Fruit fly (Drosophila melanogaster): ENCODE measurements around the gene Fit1.

Fit1 gene

DNA sequence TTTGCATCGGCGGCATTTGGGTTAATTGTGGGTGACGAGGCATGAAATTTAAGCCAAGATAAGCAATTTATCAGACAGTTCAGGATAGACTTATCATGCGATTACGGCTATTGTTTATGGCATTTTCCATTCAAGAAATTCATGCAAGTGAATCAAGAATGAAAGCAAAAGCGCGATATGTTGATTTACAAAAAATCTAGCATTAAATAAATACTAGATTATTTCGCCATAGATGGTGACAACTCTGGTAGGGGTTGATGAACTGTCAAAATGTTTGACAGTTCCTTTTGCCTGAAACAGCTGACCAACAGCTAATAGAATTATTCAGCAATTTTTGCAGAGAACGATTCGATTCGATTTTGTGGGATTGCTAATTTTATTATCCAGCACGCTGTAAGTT lies 34.3 kb upstream of the Fit1 start, which contains the start of gene CG32259:
TSS of gene CG32259 (plus strand) at position 301 of the 400 bp plus-strand sequence.
- TF ChIP-seq CG14711 (tag; optimal IDR thresholded peaks at IDR 0.05) (peak; percentile 42), CG33017 (tag; optimal IDR thresholded peaks at IDR 0.05) (no peak), cnc (optimal IDR thresholded peaks at IDR 0.05) (no peak), Crg-1 (GFP tag; optimal IDR thresholded peaks at IDR 0.05) (no peak), CG1620 (GFP tag; optimal IDR thresholded peaks at IDR 0.05) (no peak), toe (GFP tag; optimal IDR thresholded peaks at IDR 0.05) (no peak), tj (GFP tag; optimal IDR thresholded peaks at IDR 0.05) (peak; percentile 83), Clk (GFP tag; optimal IDR thresholded peaks at IDR 0.05) (no peak), bab1 (GFP tag; optimal IDR thresholded peaks at IDR 0.05) (no peak), CG12768 (GFP tag; optimal IDR thresholded peaks at IDR 0.05) (no peak), Hr96 (GFP tag; optimal IDR thresholded peaks at IDR 0.05) (no peak), kay (GFP tag; ENCODE audit: borderline replicate concordance) (peak; percentile 33)

DNA sequence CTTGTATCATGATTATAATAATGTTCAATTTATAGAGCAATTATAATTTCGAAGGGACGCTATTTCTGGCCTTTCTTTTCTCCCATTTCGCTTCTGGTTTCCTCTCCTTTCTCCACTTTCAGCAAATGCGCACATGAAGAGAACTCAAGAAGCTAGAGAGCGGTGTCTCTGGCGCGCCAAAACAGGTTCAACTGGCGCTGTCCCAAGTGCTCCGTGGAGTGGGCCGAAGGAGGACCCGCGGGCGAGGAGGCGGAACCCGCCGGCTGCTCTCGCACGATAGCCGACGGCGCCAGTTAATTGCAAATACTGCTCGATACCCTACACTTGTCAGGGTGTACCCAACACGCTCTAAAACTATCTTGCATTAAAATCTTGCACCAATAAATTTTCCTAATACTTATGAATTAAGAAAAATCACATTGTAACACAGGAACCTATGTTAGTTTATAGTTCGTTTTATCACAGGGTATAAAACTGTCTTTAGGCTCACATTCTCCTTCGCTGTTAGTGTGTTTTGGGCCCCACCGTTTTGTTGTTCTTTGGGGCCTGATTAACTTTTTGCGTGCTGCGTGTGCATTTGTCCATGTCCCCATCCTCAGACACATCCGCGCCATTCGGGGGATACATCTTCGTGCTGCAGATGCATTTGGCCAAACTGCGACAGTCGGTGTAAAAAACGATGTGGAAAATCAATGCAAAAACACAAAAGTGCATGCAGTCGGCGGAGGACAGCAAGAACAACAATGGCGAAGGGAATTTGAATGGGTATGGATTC lies 33.0 kb upstream of the Fit1 start:
- TF ChIP-seq tj (GFP tag; optimal IDR thresholded peaks at IDR 0.05) (peak; percentile 17), toe (GFP tag; optimal IDR thresholded peaks at IDR 0.05) (no peak), bab1 (GFP tag; optimal IDR thresholded peaks at IDR 0.05) (peak; percentile 47), CG7045 (GFP tag; optimal IDR thresholded peaks at IDR 0.05) (no peak), CG1620 (GFP tag; optimal IDR thresholded peaks at IDR 0.05) (no peak), kay (GFP tag; ENCODE audit: borderline replicate concordance) (peak; percentile 26), CG33017 (tag; optimal IDR thresholded peaks at IDR 0.05) (peak; percentile 81), Crg-1 (GFP tag; optimal IDR thresholded peaks at IDR 0.05) (no peak), cic (GFP tag; optimal IDR thresholded peaks at IDR 0.05) (peak; percentile 1), pad (GFP tag; optimal IDR thresholded peaks at IDR 0.05) (no peak), Mnt (GFP tag; optimal IDR thresholded peaks at IDR 0.05) (no peak), cnc (optimal IDR thresholded peaks at IDR 0.05) (no peak), Clk (GFP tag; optimal IDR thresholded peaks at IDR 0.05) (no peak), CG7101 (tag; optimal IDR thresholded peaks at IDR 0.05) (peak; percentile 82), Hr96 (GFP tag; optimal IDR thresholded peaks at IDR 0.05) (peak; percentile 19), CG14711 (tag; optimal IDR thresholded peaks at IDR 0.05) (peak; percentile 76), CG11617 (GFP tag; optimal IDR thresholded peaks at IDR 0.05) (no peak), CG5204 (GFP tag; optimal IDR thresholded peaks at IDR 0.05) (no peak), CG12768 (GFP tag; optimal IDR thresholded peaks at IDR 0.05) (peak; percentile 74), ovo (GFP tag; optimal IDR thresholded peaks at IDR 0.05) (no peak)

DNA sequence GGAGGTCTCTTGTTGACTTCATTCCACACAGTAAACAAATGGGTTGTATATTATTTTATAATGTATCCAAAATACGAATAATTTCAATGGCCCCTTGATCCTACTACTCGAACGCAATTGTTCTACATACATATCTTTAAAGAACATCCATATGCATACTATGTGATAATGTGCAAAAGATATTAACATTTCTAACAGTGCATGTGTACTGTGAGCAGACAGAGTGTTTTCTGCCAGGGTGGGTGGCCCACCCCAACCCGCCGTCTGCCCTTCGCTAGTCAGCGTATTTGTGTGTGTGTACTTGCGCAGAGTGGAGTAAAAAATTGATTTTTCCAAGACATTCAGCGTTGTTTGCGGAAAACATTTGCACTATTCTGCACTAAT lies 32.4 kb upstream of the Fit1 start:
- TF ChIP-seq CG11617 (GFP tag; optimal IDR thresholded peaks at IDR 0.05) (peak; percentile 10), CG33017 (tag; optimal IDR thresholded peaks at IDR 0.05) (peak; percentile 22), cic (GFP tag; optimal IDR thresholded peaks at IDR 0.05) (no peak), CG5204 (GFP tag; optimal IDR thresholded peaks at IDR 0.05) (peak; percentile 82), CG12768 (GFP tag; optimal IDR thresholded peaks at IDR 0.05) (peak; percentile 43), Crg-1 (GFP tag; optimal IDR thresholded peaks at IDR 0.05) (peak; percentile 1), kay (GFP tag; ENCODE audit: borderline replicate concordance) (no peak), cnc (optimal IDR thresholded peaks at IDR 0.05) (no peak), toe (GFP tag; optimal IDR thresholded peaks at IDR 0.05) (peak; percentile 72), CG14711 (tag; optimal IDR thresholded peaks at IDR 0.05) (peak; percentile 72), ovo (GFP tag; optimal IDR thresholded peaks at IDR 0.05) (no peak), CG7045 (GFP tag; optimal IDR thresholded peaks at IDR 0.05) (peak; percentile 66), tj (GFP tag; optimal IDR thresholded peaks at IDR 0.05) (no peak), CG7101 (tag; optimal IDR thresholded peaks at IDR 0.05) (peak; percentile 52), CG1620 (GFP tag; optimal IDR thresholded peaks at IDR 0.05) (peak; percentile 9), Clk (GFP tag; optimal IDR thresholded peaks at IDR 0.05) (peak; percentile 41)

DNA sequence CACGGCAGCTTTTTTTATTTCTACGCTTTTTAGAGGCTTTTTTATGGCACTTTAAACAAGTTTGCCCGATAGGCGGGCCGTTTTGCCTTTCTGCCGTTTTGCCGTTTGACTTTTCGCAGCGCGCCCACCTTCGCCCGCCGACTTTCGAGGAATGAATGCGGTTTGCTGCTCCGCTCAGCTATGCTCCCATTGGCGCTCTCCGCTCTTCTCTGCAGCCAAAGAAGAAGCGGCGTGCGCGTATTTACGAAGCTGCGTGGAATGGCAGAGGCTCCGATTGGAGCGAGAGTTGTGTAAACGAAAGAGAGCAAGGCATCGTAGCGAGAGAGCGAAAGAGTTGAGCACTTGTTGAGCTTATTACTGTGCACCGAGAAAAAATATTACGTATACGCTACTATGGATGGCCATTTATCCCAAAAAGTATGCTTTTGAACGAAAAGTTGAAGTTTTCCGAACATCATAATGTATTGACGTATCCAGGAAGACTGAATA lies 31.8 kb upstream of the Fit1 start, which contains the start of gene wit:
TSS of gene wit (minus strand) at position 157 of the 489 bp plus-strand sequence.
- TF ChIP-seq CG5204 (GFP tag; optimal IDR thresholded peaks at IDR 0.05) (no peak), Hr96 (GFP tag; optimal IDR thresholded peaks at IDR 0.05) (peak; percentile 31), CG7045 (GFP tag; optimal IDR thresholded peaks at IDR 0.05) (peak; percentile 9), Clk (GFP tag; optimal IDR thresholded peaks at IDR 0.05) (peak; percentile 48), Crg-1 (GFP tag; optimal IDR thresholded peaks at IDR 0.05) (no peak), CG14711 (tag; optimal IDR thresholded peaks at IDR 0.05) (peak; percentile 14), toe (GFP tag; optimal IDR thresholded peaks at IDR 0.05) (no peak), kay (GFP tag; ENCODE audit: borderline replicate concordance) (no peak), cnc (optimal IDR thresholded peaks at IDR 0.05) (no peak), CG12768 (GFP tag; optimal IDR thresholded peaks at IDR 0.05) (peak; percentile 58), CG11617 (GFP tag; optimal IDR thresholded peaks at IDR 0.05) (no peak), CG7101 (tag; optimal IDR thresholded peaks at IDR 0.05) (peak; percentile 42), cic (GFP tag; optimal IDR thresholded peaks at IDR 0.05) (peak; percentile 34), ovo (GFP tag; optimal IDR thresholded peaks at IDR 0.05) (peak; percentile 15), Mnt (GFP tag; optimal IDR thresholded peaks at IDR 0.05) (peak; percentile 83), CG1620 (GFP tag; optimal IDR thresholded peaks at IDR 0.05) (no peak), pad (GFP tag; optimal IDR thresholded peaks at IDR 0.05) (no peak), tj (GFP tag; optimal IDR thresholded peaks at IDR 0.05) (peak; percentile 73), CG33017 (tag; optimal IDR thresholded peaks at IDR 0.05) (peak; percentile 75), bab1 (GFP tag; optimal IDR thresholded peaks at IDR 0.05) (peak; percentile 32)

DNA sequence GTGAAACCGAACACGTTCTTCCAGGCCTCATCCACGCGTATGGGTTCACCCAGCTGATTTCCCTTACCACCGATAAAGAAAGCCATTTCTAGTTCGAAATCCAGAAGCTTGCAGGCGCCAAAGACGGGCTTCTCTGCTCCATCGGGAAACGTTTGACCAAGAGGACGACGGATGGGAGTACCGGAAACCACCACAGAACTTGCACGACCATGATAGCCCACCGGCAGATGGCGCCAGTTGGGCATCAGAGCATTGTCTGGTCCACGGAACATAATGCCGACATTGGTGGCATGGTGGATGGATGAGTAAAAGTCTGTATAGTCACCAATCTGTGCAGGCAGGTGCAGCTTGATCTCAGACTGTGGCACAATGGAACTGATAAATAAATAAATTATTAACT lies 30.6 kb upstream of the Fit1 start:
- TF ChIP-seq CG33017 (tag; optimal IDR thresholded peaks at IDR 0.05) (no peak), cnc (optimal IDR thresholded peaks at IDR 0.05) (no peak), kay (GFP tag; ENCODE audit: borderline replicate concordance) (no peak), Clk (GFP tag; optimal IDR thresholded peaks at IDR 0.05) (no peak), Crg-1 (GFP tag; optimal IDR thresholded peaks at IDR 0.05) (no peak), CG7045 (GFP tag; optimal IDR thresholded peaks at IDR 0.05) (no peak), pad (GFP tag; optimal IDR thresholded peaks at IDR 0.05) (no peak), toe (GFP tag; optimal IDR thresholded peaks at IDR 0.05) (no peak), CG14711 (tag; optimal IDR thresholded peaks at IDR 0.05) (no peak), CG5204 (GFP tag; optimal IDR thresholded peaks at IDR 0.05) (no peak), tj (GFP tag; optimal IDR thresholded peaks at IDR 0.05) (no peak)
